Fruit fly (Drosophila melanogaster) whole organism, adult: ENCODE data around the gene exex.

Source experiments
- CG11617 ChIP-seq: fragments of 200-800 bp; sonication (Bioruptor generic); optimal IDR thresholded peaks from 2 replicates; lab custom pipeline; 2017; ENCODE audit warnings: mild to moderate bottlenecking, missing biosample characterization, missing genetic modification reagents, missing genetic modification characterization
- CG12768 ChIP-seq: fragments of 200-800 bp; sonication (Bioruptor generic); optimal IDR thresholded peaks from 2 replicates; lab custom pipeline; 2017; ENCODE audit warnings: missing biosample characterization, missing genetic modification characterization, mild to moderate bottlenecking, moderate library complexity, missing genetic modification reagents
- CG14711 ChIP-seq: fragments of 200-800 bp; sonication (Bioruptor generic); optimal IDR thresholded peaks from 2 replicates; lab custom pipeline; 2018; ENCODE audit warnings: missing biosample characterization, mild to moderate bottlenecking, missing genetic modification characterization, moderate library complexity
- CG1620 ChIP-seq: fragments of 200-800 bp; sonication (Bioruptor generic); optimal IDR thresholded peaks from 2 replicates; lab custom pipeline; 2016; ENCODE audit warnings: missing biosample characterization, missing genetic modification characterization
- CG33017 ChIP-seq: fragments of 200-800 bp; sonication (Bioruptor generic); optimal IDR thresholded peaks from 2 replicates; lab custom pipeline; 2018; ENCODE audit warnings: missing biosample characterization, mild to moderate bottlenecking, missing genetic modification characterization, moderate library complexity
- CG5204 ChIP-seq: fragments of 200-800 bp; sonication (Bioruptor generic); optimal IDR thresholded peaks from 2 replicates; lab custom pipeline; 2016; ENCODE audit warnings: missing biosample characterization, missing genetic modification characterization
- CG7045 ChIP-seq: fragments of 200-800 bp; sonication (Bioruptor generic); optimal IDR thresholded peaks from 2 replicates; lab custom pipeline; 2017; ENCODE audit warnings: missing biosample characterization, mild to moderate bottlenecking, missing genetic modification characterization
- CG7101 ChIP-seq: fragments of 200-800 bp; sonication (Bioruptor generic); optimal IDR thresholded peaks from 2 replicates; lab custom pipeline; 2018; ENCODE audit warnings: missing biosample characterization, mild to moderate bottlenecking, missing genetic modification characterization, moderate library complexity
- Clk ChIP-seq: fragments of 200-800 bp; sonication (Bioruptor generic); optimal IDR thresholded peaks from 2 replicates; lab custom pipeline; 2017; ENCODE audit warnings: missing biosample characterization, missing genetic modification characterization
- Crg-1 ChIP-seq: fragments of 200-800 bp; sonication (Bioruptor generic); optimal IDR thresholded peaks from 2 replicates; lab custom pipeline; 2016; ENCODE audit warnings: missing biosample characterization, missing genetic modification characterization
- Hr96 ChIP-seq: fragments of 200-800 bp; sonication (Bioruptor generic); optimal IDR thresholded peaks from 2 replicates; lab custom pipeline; 2016; ENCODE audit warnings: missing biosample characterization, missing genetic modification characterization
- Mnt ChIP-seq: fragments of 200-800 bp; sonication (Bioruptor generic); optimal IDR thresholded peaks from 2 replicates; lab custom pipeline; 2016; ENCODE audit warnings: missing biosample characterization, mild to moderate bottlenecking, missing genetic modification characterization
- bab1 ChIP-seq: fragments of 200-800 bp; sonication (Bioruptor generic); optimal IDR thresholded peaks from 3 replicates; lab custom pipeline; 2019; ENCODE audit warnings: missing biosample characterization, mild to moderate bottlenecking, missing genetic modification characterization, moderate library complexity
- cic ChIP-seq: fragments of 200-800 bp; sonication (Bioruptor generic); optimal IDR thresholded peaks from 2 replicates; lab custom pipeline; 2017; ENCODE audit warnings: missing biosample characterization, mild to moderate bottlenecking, missing genetic modification characterization, moderate library complexity
- cnc ChIP-seq, 2 experiments: fragments of >200 bp; optimal IDR thresholded peaks; 2 replicates each; lab custom pipeline; 2017
- kay ChIP-seq: fragments of 200-800 bp; sonication (Bioruptor generic); peaks from one replicate; lab custom pipeline; 2016; ENCODE audit warnings: missing biosample characterization, missing genetic modification characterization, borderline replicate concordance
- ovo ChIP-seq: fragments of 200-800 bp; sonication (Bioruptor generic); optimal IDR thresholded peaks from 2 replicates; lab custom pipeline; 2016; ENCODE audit warnings: missing biosample characterization, missing genetic modification characterization
- pad ChIP-seq: fragments of 200-800 bp; sonication (Bioruptor generic); optimal IDR thresholded peaks from 3 replicates; lab custom pipeline; 2017; ENCODE audit warnings: missing biosample characterization, missing genetic modification characterization, mild to moderate bottlenecking, moderate library complexity, missing genetic modification reagents
- tj ChIP-seq: fragments of 200-800 bp; sonication (Bioruptor generic); optimal IDR thresholded peaks from 3 replicates; lab custom pipeline; 2017; ENCODE audit warnings: missing biosample characterization, mild to moderate bottlenecking, missing genetic modification characterization, moderate library complexity
- toe ChIP-seq: fragments of 200-800 bp; sonication (Bioruptor generic); optimal IDR thresholded peaks from 2 replicates; lab custom pipeline; 2016; ENCODE audit warnings: missing biosample characterization, missing genetic modification characterization

Gene exex

dm6 chr3L:7940558-7941238, 7.3 kb upstream of the exex start:
- no peak for TF ChIP-seq CG11617 (GFP tag; lab: Kevin White, UChicago)
- TF ChIP-seq CG33017 (tag; lab: Kevin White, UChicago), result no peak
- TF ChIP-seq Clk (GFP tag; lab: Kevin White, UChicago), result no peak
- TF ChIP-seq CG7045 (GFP tag; lab: Kevin White, UChicago), result no peak
- no peak for TF ChIP-seq toe (GFP tag; lab: Kevin White, UChicago)
- no peak for TF ChIP-seq CG5204 (GFP tag; lab: Kevin White, UChicago)
- no peak for TF ChIP-seq Mnt
- no peak for TF ChIP-seq pad (GFP tag; lab: Kevin White, UChicago)
- no peak for TF ChIP-seq tj (GFP tag; lab: Kevin White, UChicago)
- TF ChIP-seq CG12768 (GFP tag; lab: Kevin White, UChicago), result no peak

DNA sequence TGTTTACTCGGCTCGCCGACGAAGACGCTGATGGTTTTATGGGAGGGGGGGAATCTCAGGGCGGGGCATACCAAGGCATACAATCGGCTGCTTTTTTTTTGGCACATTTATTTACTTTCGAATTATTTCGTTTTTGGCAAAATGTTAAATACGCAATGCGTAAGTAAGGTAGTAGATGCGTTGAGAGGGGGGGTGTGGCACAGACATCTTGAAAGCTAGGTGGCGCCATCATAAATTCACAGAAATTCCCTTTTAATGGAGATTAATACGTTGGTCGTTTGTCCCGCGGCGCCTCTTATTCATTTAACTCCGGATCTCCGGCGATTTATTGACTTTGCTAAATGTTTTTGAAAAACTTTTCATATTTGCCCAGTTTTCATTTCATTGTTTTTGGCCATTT, 6.5 kb upstream of the exex start:
- no peak for TF ChIP-seq CG5204 (GFP tag; lab: Kevin White, UChicago)

DNA sequence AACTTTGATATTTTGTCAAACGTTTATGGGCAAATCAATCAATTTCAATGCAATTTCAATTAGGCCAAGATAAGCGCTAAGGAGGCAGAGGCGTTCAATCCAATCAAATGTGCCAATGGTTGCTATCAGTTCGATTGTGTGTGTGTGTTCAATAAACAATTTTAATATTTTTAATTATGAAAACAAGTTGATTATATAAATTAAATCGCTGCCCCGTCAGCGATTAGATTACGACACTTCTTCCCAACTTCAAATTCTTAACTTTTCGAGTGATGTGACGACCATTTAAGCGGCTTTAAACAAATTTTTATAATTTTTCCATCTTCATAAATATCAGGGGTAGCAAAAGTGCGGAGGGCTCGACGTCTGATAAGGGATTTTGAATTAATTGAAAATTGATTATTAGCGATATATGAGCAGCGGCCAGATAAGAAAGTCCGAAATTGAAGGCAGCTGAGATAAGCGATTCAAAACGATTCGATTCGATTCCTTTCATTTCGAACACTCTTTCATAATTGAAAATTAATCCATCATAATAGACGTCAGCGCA, 5.5 kb upstream of the exex start:
- peak; percentile 27 for TF ChIP-seq kay (GFP tag; lab: Kevin White, UChicago)
- TF ChIP-seq bab1 (GFP tag; lab: Kevin White, UChicago), result no peak
- TF ChIP-seq CG7045 (GFP tag; lab: Kevin White, UChicago), result peak; percentile 19

- no peak for TF ChIP-seq toe (GFP tag; lab: Kevin White, UChicago)
- no peak for TF ChIP-seq CG5204 (GFP tag; lab: Kevin White, UChicago)
- no peak for TF ChIP-seq cnc (optimal IDR thresholded peaks at IDR 0.05; lab: Kevin White, UChicago)
- no peak for TF ChIP-seq CG1620 (GFP tag; lab: Kevin White, UChicago)
- TF ChIP-seq CG7101, result no peak
- no peak for TF ChIP-seq CG11617 (GFP tag; lab: Kevin White, UChicago)
- no peak for TF ChIP-seq pad (GFP tag; lab: Kevin White, UChicago)
- TF ChIP-seq Crg-1 (GFP tag; lab: Kevin White, UChicago), result no peak
- TF ChIP-seq cic (GFP tag; lab: Kevin White, UChicago), result no peak
- no peak for TF ChIP-seq Mnt
- TF ChIP-seq tj (GFP tag; lab: Kevin White, UChicago), result no peak
- no peak for TF ChIP-seq CG12768 (GFP tag; lab: Kevin White, UChicago)
- no peak for TF ChIP-seq CG33017 (tag; lab: Kevin White, UChicago)
- TF ChIP-seq kay (GFP tag; lab: Kevin White, UChicago), result no peak
These were observed 4.9 kb upstream of the exex start for dm6 chr3L:7943046-7943445.

dm6 chr3L:7943950-7944349, 4.0 kb upstream of the exex start:
- TF ChIP-seq tj (GFP tag; lab: Kevin White, UChicago), result no peak
- TF ChIP-seq kay (GFP tag; lab: Kevin White, UChicago), result peak; percentile 43
- no peak for TF ChIP-seq CG33017 (tag; lab: Kevin White, UChicago)
- no peak for TF ChIP-seq CG14711 (tag; lab: Kevin White, UChicago)

DNA sequence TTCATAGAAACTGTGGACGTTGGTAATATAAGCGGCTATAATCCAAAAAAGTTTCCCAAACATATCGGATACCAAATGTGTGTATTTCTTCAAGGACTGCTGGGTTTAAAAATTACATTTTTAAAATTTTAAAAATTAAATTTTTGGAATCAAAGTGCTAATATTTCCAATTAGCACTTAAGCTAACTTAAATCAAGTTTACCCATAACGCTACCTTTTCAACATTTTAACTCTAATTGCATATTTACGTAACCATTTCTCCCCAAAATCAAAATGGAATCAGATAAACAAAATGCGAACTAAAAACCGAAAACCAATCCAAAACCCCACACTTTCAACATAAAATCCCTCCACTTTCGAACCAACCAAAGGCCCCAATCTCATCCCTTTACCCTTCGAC, 1.8 kb upstream of the exex start, which contains the start of gene CG43880:
Gene CG43880 (minus strand): TSS at position 101 of the 400 bp plus-strand sequence.
- TF ChIP-seq bab1 (GFP tag; lab: Kevin White, UChicago), result no peak
- TF ChIP-seq pad (GFP tag; lab: Kevin White, UChicago), result no peak
- TF ChIP-seq CG12768 (GFP tag; lab: Kevin White, UChicago), result no peak
- TF ChIP-seq CG1620 (GFP tag; lab: Kevin White, UChicago), result no peak
- TF ChIP-seq CG5204 (GFP tag; lab: Kevin White, UChicago), result no peak
- no peak for TF ChIP-seq ovo (GFP tag; lab: Kevin White, UChicago)
- TF ChIP-seq toe (GFP tag; lab: Kevin White, UChicago), result no peak
- TF ChIP-seq kay (GFP tag; lab: Kevin White, UChicago), result no peak
- no peak for TF ChIP-seq CG33017 (tag; lab: Kevin White, UChicago)
- no peak for TF ChIP-seq Hr96
- no peak for TF ChIP-seq tj (GFP tag; lab: Kevin White, UChicago)

DNA sequence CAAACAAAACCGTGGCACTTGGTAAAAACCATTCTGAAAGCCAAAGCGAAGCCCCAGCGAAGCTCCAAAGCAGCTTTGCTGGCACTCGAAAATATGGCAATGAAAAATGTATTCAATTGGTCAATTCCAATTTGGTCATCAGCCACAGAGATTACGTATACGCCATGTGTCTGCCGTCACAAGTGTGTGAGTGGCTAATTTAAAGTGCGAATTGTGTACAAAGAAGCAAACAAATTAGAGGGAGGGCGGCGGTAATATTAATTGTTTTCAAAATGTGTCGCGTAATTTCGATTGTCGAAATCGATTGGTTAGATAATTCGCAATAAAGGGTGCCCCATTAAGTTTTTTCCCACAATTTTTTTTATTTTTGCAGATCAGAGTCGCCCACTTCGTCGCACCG, 1.8 kb downstream of the exex start:
- TF ChIP-seq Hr96, result no peak
- TF ChIP-seq CG12768 (GFP tag; lab: Kevin White, UChicago), result no peak
- no peak for TF ChIP-seq CG5204 (GFP tag; lab: Kevin White, UChicago)
- TF ChIP-seq Crg-1 (GFP tag; lab: Kevin White, UChicago), result no peak
- no peak for TF ChIP-seq kay (GFP tag; lab: Kevin White, UChicago)
- TF ChIP-seq CG1620 (GFP tag; lab: Kevin White, UChicago), result no peak
- no peak for TF ChIP-seq tj (GFP tag; lab: Kevin White, UChicago)
- no peak for TF ChIP-seq ovo (GFP tag; lab: Kevin White, UChicago)
- no peak for TF ChIP-seq Clk (GFP tag; lab: Kevin White, UChicago)
- TF ChIP-seq bab1 (GFP tag; lab: Kevin White, UChicago), result no peak
- no peak for TF ChIP-seq CG7101
- TF ChIP-seq CG33017 (tag; lab: Kevin White, UChicago), result no peak
- TF ChIP-seq pad (GFP tag; lab: Kevin White, UChicago), result no peak
- no peak for TF ChIP-seq toe (GFP tag; lab: Kevin White, UChicago)
- TF ChIP-seq cnc (optimal IDR thresholded peaks at IDR 0.05; lab: Kevin White, UChicago), result no peak
- no peak for TF ChIP-seq CG11617 (GFP tag; lab: Kevin White, UChicago)
- TF ChIP-seq CG14711 (tag; lab: Kevin White, UChicago), result no peak
- no peak for TF ChIP-seq CG7045 (GFP tag; lab: Kevin White, UChicago)
